Fruit fly (Drosophila melanogaster) whole organism, pupa: Measurements from ENCODE around the gene by.

Experiments used
- CG12605 ChIP-seq: fragments of 200-800 bp; sonication (Bioruptor generic); IDR thresholded peaks from 2 replicates; pipeline ENCODE4 v1.3.6; 2022; ENCODE audit warnings: missing biosample characterization, missing genetic modification characterization
- CG14655 ChIP-seq: fragments of 200-800 bp; sonication (Bioruptor generic); optimal IDR thresholded peaks from 3 replicates; lab custom pipeline; 2017; ENCODE audit warnings: mild to moderate bottlenecking, missing biosample characterization, missing genetic modification reagents, missing genetic modification characterization
- CG34367 ChIP-seq: fragments of 200-800 bp; sonication (Bioruptor generic); optimal IDR thresholded peaks from 2 replicates; lab custom pipeline; 2018; ENCODE audit warnings: missing biosample characterization, mild to moderate bottlenecking, missing genetic modification characterization
- CG8301 ChIP-seq: fragments of 200-800 bp; sonication (Bioruptor generic); optimal IDR thresholded peaks from 2 replicates; lab custom pipeline; 2018; ENCODE audit warnings: missing biosample characterization, mild to moderate bottlenecking, missing genetic modification characterization
- CG9948 ChIP-seq: fragments of 200-800 bp; sonication (Bioruptor generic); optimal IDR thresholded peaks from 2 replicates; lab custom pipeline; 2018; ENCODE audit warnings: missing biosample characterization, mild to moderate bottlenecking, missing genetic modification characterization, moderate library complexity
- EcR ChIP-seq: fragments of 200-800 bp; sonication (Bioruptor generic); optimal IDR thresholded peaks from 3 replicates; lab custom pipeline; 2019; ENCODE audit warnings: missing biosample characterization, missing genetic modification characterization, mild to moderate bottlenecking, moderate library complexity, missing genetic modification reagents
- Ets98B ChIP-seq: fragments of 200-800 bp; sonication (Bioruptor generic); IDR thresholded peaks from 2 replicates; pipeline ENCODE4 v1.3.6; 2022; ENCODE audit warnings: missing biosample characterization, missing genetic modification characterization
- Pif1A ChIP-seq: fragments of 200-800 bp; sonication (Bioruptor generic); optimal IDR thresholded peaks from 3 replicates; lab custom pipeline; 2016; ENCODE audit warnings: missing biosample characterization, missing genetic modification characterization
- fd96Ca ChIP-seq: fragments of 200-800 bp; sonication (Bioruptor generic); IDR thresholded peaks from 3 replicates; pipeline ENCODE4 v1.3.6; 2022; ENCODE audit warnings: missing biosample characterization, missing genetic modification characterization
- gl ChIP-seq: fragments of 200-800 bp; sonication (Bioruptor generic); optimal IDR thresholded peaks from 2 replicates; lab custom pipeline; 2018; ENCODE audit warnings: missing biosample characterization, mild to moderate bottlenecking, missing genetic modification characterization

dm6 chr3R:9487961-9488360 lies 44.9 kb downstream of the by start:
- no peak for TF ChIP-seq gl (tag; lab: Kevin White, UChicago)
- TF ChIP-seq CG14655 (GFP tag; lab: Kevin White, UChicago) = no peak
- no peak for TF ChIP-seq CG34367 (tag; lab: Kevin White, UChicago)
- no peak for TF ChIP-seq Ets98B
- TF ChIP-seq fd96Ca (GFP tag; lab: Robert Waterston, UW) = no peak
- no peak for TF ChIP-seq CG8301 (tag; lab: Kevin White, UChicago)
- no peak for TF ChIP-seq CG9948 (tag; lab: Kevin White, UChicago)
- no peak for TF ChIP-seq CG12605 (GFP tag; lab: Robert Waterston, UW)
- no peak for TF ChIP-seq Pif1A
- no peak for TF ChIP-seq EcR
